Worm (Caenorhabditis elegans) whole organism, young adult: ENCODE data around the gene Y69A2AR.22.

Experiments used
- B0035.1 ChIP-seq: sonication (generic microtip); optimal IDR thresholded peaks from 2 replicates; lab custom pipeline; 2016; ENCODE audit warnings: missing genetic modification characterization, mild to moderate bottlenecking, missing compliant biosample characterization, missing genotype, missing genetic modification reagents
- B0261.1 ChIP-seq: sonication (generic microtip); optimal IDR thresholded peaks from 2 replicates; lab custom pipeline; 2016; ENCODE audit warnings: mild to moderate bottlenecking, missing genetic modification characterization, moderate library complexity, missing compliant biosample characterization
- C06A6.2 ChIP-seq: fragments of 200-800 bp; sonication (Bioruptor generic); conservative IDR thresholded peaks from 2 replicates; pipeline ENCODE4 v1.3.6; 2022; ENCODE audit warnings: missing genetic modification characterization, missing compliant biosample characterization
- D2030.7 ChIP-seq: fragments of 200-800 bp; sonication (Bioruptor generic); IDR thresholded peaks from 2 replicates; pipeline ENCODE4 v1.3.6; 2022; ENCODE audit warnings: missing genetic modification reagents, missing genetic modification characterization, missing compliant biosample characterization
- F37B4.10 ChIP-seq: fragments of 200-800 bp; sonication (Bioruptor generic); IDR thresholded peaks from 2 replicates; pipeline ENCODE4 v1.3.6; 2022; ENCODE audit warnings: missing genetic modification characterization, missing compliant biosample characterization
- F49E8.2 ChIP-seq: sonication (generic microtip); optimal IDR thresholded peaks from 3 replicates; lab custom pipeline; 2017; ENCODE audit warnings: missing genetic modification characterization, mild to moderate bottlenecking, missing compliant biosample characterization, antibody characterized with exemption, moderate library complexity; ENCODE audit not compliant: insufficient read depth
- Y79H2A.3 ChIP-seq: fragments of 200-800 bp; sonication (Bioruptor generic); conservative IDR thresholded peaks from 2 replicates; pipeline ENCODE4 v1.3.6; 2022; ENCODE audit warnings: missing genetic modification reagents, missing genetic modification characterization, missing compliant biosample characterization
- ZK185.1 ChIP-seq: sonication (generic microtip); optimal IDR thresholded peaks from 2 replicates; lab custom pipeline; 2016; ENCODE audit warnings: mild to moderate bottlenecking, missing genetic modification characterization, missing compliant biosample characterization; ENCODE audit not compliant: poor library complexity, severe bottlenecking
- bed-1 ChIP-seq: fragments of 200-800 bp; sonication (Bioruptor generic); IDR thresholded peaks from 2 replicates; pipeline ENCODE4 v1.3.6; 2022; ENCODE audit warnings: missing genetic modification reagents, missing genetic modification characterization, missing compliant biosample characterization
- ccch-3 ChIP-seq: fragments of 200-800 bp; sonication (Bioruptor generic); optimal IDR thresholded peaks from 2 replicates; lab custom pipeline; 2018; ENCODE audit warnings: mild to moderate bottlenecking, missing genetic modification characterization, missing compliant biosample characterization
- ceh-100 ChIP-seq: fragments of 200-800 bp; sonication (Bioruptor generic); IDR thresholded peaks from 2 replicates; pipeline ENCODE4 v1.3.6; 2022; ENCODE audit warnings: missing genetic modification reagents, missing genetic modification characterization, missing compliant biosample characterization
- ceh-27 ChIP-seq: fragments of 200-800 bp; sonication (Bioruptor generic); optimal IDR thresholded peaks from 2 replicates; lab custom pipeline; 2018; ENCODE audit warnings: mild to moderate bottlenecking, missing genetic modification characterization, moderate library complexity, missing compliant biosample characterization
- ceh-40 ChIP-seq: fragments of 200-800 bp; sonication (Bioruptor generic); IDR thresholded peaks from 2 replicates; pipeline ENCODE4 v1.3.6; 2022; ENCODE audit warnings: missing genetic modification characterization, missing compliant biosample characterization
- egl-18 ChIP-seq: fragments of 200-800 bp; sonication (Bioruptor generic); IDR thresholded peaks from 2 replicates; pipeline ENCODE4 v1.3.6; 2022; ENCODE audit warnings: missing genetic modification reagents, missing genetic modification characterization, missing compliant biosample characterization
- hlh-26 ChIP-seq: fragments of 200-800 bp; sonication (Bioruptor generic); conservative IDR thresholded peaks from 2 replicates; pipeline ENCODE4 v1.3.6; 2022; ENCODE audit warnings: missing genetic modification reagents, missing genetic modification characterization, missing compliant biosample characterization
- hsf-1 ChIP-seq: fragments of 200-800 bp; sonication (Bioruptor generic); IDR thresholded peaks from 2 replicates; pipeline ENCODE4 v1.3.6; 2022; ENCODE audit warnings: missing genetic modification reagents, missing genetic modification characterization, missing compliant biosample characterization
- let-526 ChIP-seq: fragments of 200-800 bp; sonication (Bioruptor generic); IDR thresholded peaks from 2 replicates; pipeline ENCODE4 v1.3.6; 2022; ENCODE audit warnings: missing genetic modification reagents, missing genetic modification characterization, missing compliant biosample characterization
- let-607 ChIP-seq, 2 experiments: fragments of 200-800 bp in 1 of 2; sonication (Bioruptor generic) in 1 of 2; sonication (generic microtip) in 1 of 2; optimal IDR thresholded peaks; 2 replicates each; lab custom pipeline; 2016 to 2018; ENCODE audit warnings: mild to moderate bottlenecking in 2 of 2, missing compliant biosample characterization in 2 of 2, missing genetic modification characterization in 2 of 2, moderate library complexity in 2 of 2, missing genotype in 1 of 2
- lir-1 ChIP-seq: fragments of 200-800 bp; sonication (Bioruptor generic); conservative IDR thresholded peaks from 2 replicates; pipeline ENCODE4 v1.3.6; 2022; ENCODE audit warnings: missing genetic modification reagents, missing genetic modification characterization, missing compliant biosample characterization
- lsl-1 ChIP-seq: fragments of 200-800 bp; sonication (Bioruptor generic); optimal IDR thresholded peaks from 2 replicates; lab custom pipeline; 2018; ENCODE audit warnings: mild to moderate bottlenecking, missing genetic modification characterization, moderate library complexity, missing compliant biosample characterization
- madf-8 ChIP-seq: fragments of 200-800 bp; sonication (Bioruptor generic); conservative IDR thresholded peaks from 2 replicates; pipeline ENCODE4 v1.3.6; 2022; ENCODE audit warnings: missing genetic modification reagents, missing genetic modification characterization, missing compliant biosample characterization
- mel-28 ChIP-seq: sonication (generic microtip); optimal IDR thresholded peaks from 2 replicates; lab custom pipeline; 2016; ENCODE audit warnings: borderline replicate concordance, mild to moderate bottlenecking, missing genetic modification characterization, missing compliant biosample characterization
- pbrm-1 ChIP-seq: fragments of 200-800 bp; sonication (Bioruptor generic); IDR thresholded peaks from 2 replicates; pipeline ENCODE4 v1.3.6; 2022; ENCODE audit warnings: missing genetic modification reagents, missing genetic modification characterization, missing compliant biosample characterization
- repo-1 ChIP-seq: sonication (generic microtip); optimal IDR thresholded peaks from 2 replicates; lab custom pipeline; 2017; ENCODE audit warnings: mild to moderate bottlenecking, missing genetic modification characterization, missing compliant biosample characterization
- unc-130 ChIP-seq: sonication (generic microtip); optimal IDR thresholded peaks from 2 replicates; lab custom pipeline; 2016; ENCODE audit warnings: missing genetic modification reagents, missing genetic modification characterization, missing compliant biosample characterization
- xnd-1 ChIP-seq: sonication (generic microtip); optimal IDR thresholded peaks from 2 replicates; lab custom pipeline; 2016; ENCODE audit warnings: missing genotype, missing genetic modification reagents, missing genetic modification characterization, missing compliant biosample characterization
- ztf-25 ChIP-seq: fragments of 200-800 bp; sonication (Bioruptor generic); IDR thresholded peaks from 2 replicates; pipeline ENCODE4 v1.3.6; 2022; ENCODE audit warnings: missing genetic modification reagents, missing genetic modification characterization, missing compliant biosample characterization
- ztf-3 ChIP-seq: fragments of 200-800 bp; sonication (Bioruptor generic); optimal IDR thresholded peaks from 2 replicates; lab custom pipeline; 2018; ENCODE audit warnings: mild to moderate bottlenecking, missing genetic modification characterization, missing compliant biosample characterization
- ztf-6 ChIP-seq: fragments of 200-800 bp; sonication (Bioruptor generic); IDR thresholded peaks from 2 replicates; pipeline ENCODE4 v1.3.6; 2022; ENCODE audit warnings: missing genetic modification reagents, missing genetic modification characterization, missing compliant biosample characterization

Gene Y69A2AR.22

DNA sequence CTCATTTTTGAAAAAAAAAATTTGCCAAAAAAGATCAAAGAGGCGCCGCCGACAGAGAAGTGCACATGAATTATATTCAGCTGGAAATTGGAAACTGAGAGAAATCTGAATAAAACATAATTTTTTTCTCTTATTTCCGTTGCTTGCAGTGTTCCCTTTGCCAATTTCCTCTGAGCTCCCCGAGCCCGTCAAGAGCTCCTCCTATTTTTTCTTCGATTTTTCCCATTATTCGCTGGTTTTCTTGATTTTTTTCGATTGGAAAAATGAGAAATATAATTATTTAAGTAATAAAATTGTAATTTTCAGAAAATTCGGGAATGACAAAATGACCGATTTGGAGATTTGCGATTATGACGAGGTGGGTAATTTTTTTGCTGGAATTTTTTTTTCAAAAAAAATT, 34.3 kb upstream of the Y69A2AR.22 start, which contains the start of gene sprr-3:
Gene sprr-3, plus strand, starts transcription at position 301 of the 400 bp plus-strand sequence.
- no peak for TF ChIP-seq unc-130
- TF ChIP-seq ceh-100 (GFP tag; lab: Robert Waterston, UW): no peak
- TF ChIP-seq C06A6.2 (GFP tag; lab: Robert Waterston, UW): no peak
- TF ChIP-seq B0035.1 (tag; lab: Kevin White, UChicago): no peak
- TF ChIP-seq ccch-3: no peak
- no peak for TF ChIP-seq let-607 (tag; optimal IDR thresholded peaks at IDR 0.05; lab: Kevin White, UChicago)
- no peak for TF ChIP-seq egl-18 (GFP tag; lab: Robert Waterston, UW)

DNA sequence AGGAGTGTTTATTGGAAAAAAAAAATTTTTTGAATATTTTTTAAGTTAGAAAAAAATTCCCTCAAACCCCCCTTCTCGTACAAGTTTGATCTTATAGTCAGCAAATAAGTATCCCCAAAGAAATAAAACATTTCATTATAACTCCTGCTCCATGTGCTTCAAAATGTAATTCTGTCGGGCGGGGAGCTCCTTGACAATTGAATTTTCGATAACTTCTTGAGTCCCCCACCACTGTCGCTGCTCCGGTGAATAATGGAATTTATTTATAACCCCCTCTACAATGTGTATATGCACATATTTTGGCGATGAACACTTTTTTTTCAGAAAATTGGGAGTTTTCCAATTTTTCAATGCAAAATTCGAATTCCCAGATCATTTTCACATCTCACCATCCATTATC, 30.0 kb upstream of the Y69A2AR.22 start:
- TF ChIP-seq ztf-3 (GFP tag; lab: Kevin White, UChicago) (no peak), ZK185.1 (tag; lab: Kevin White, UChicago) (no peak), C06A6.2 (GFP tag; lab: Robert Waterston, UW) (no peak), ztf-25 (GFP tag; lab: Robert Waterston, UW) (no peak), D2030.7 (GFP tag; lab: Robert Waterston, UW) (no peak), pbrm-1 (GFP tag; lab: Robert Waterston, UW) (no peak), let-526 (no peak), hlh-26 (GFP tag; lab: Robert Waterston, UW) (no peak), B0261.1 (no peak), xnd-1 (tag; lab: Kevin White, UChicago) (no peak), F37B4.10 (GFP tag; lab: Robert Waterston, UW) (no peak), ceh-40 (GFP tag; lab: Robert Waterston, UW) (no peak)

DNA sequence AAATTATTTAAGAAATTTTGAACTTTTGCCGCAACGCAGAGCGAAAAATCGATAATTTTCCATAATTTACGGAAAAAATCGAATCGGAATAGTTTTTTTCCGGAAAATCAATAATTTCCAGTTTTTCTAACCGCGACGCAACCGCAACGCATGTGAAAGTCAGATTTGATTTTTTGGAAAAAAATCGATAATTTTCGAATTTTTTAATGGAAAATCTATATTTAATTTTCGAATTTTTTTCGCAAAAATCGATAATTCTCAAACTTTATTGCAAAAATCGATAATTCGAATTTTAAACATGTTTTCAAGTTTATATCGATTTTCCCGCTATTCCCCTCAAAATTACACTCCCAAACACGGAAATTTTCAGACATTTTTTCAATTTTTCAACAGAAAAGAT, 22.6 kb upstream of the Y69A2AR.22 start:
- TF ChIP-seq ZK185.1 (tag; lab: Kevin White, UChicago): no peak
- TF ChIP-seq bed-1 (GFP tag; lab: Robert Waterston, UW): no peak
- no peak for TF ChIP-seq ztf-6 (GFP tag; lab: Robert Waterston, UW)
- no peak for TF ChIP-seq ceh-27 (GFP tag; lab: Kevin White, UChicago)
- no peak for TF ChIP-seq pbrm-1 (GFP tag; lab: Robert Waterston, UW)
- no peak for TF ChIP-seq ztf-3 (GFP tag; lab: Kevin White, UChicago)
- no peak for TF ChIP-seq lir-1 (GFP tag; lab: Robert Waterston, UW)
- no peak for TF ChIP-seq F49E8.2 (tag; lab: Kevin White, UChicago)
- no peak for TF ChIP-seq mel-28 (tag; lab: Kevin White, UChicago)
- no peak for TF ChIP-seq madf-8 (GFP tag; lab: Robert Waterston, UW)
- TF ChIP-seq, all 124 proteins: peak for 0

DNA sequence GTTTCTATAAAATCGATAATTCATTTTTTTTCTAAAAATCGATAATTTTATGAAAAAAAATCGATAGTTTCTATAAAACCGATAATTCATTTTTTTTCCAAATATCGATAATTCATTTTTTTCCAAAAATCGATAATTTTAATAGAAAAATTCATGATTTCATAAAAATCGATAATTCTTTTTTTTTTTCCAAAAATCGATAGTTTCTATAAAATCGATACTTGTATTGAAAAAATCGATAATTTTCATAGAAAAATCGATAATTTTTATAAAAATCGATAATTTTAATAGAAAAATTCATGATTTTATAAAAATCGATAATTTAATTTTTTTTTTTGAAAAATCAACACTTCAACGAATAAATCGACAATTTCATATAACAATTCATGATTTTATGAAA, 21.6 kb upstream of the Y69A2AR.22 start:
- TF ChIP-seq F37B4.10 (GFP tag; lab: Robert Waterston, UW) (no peak), lsl-1 (no peak)

DNA sequence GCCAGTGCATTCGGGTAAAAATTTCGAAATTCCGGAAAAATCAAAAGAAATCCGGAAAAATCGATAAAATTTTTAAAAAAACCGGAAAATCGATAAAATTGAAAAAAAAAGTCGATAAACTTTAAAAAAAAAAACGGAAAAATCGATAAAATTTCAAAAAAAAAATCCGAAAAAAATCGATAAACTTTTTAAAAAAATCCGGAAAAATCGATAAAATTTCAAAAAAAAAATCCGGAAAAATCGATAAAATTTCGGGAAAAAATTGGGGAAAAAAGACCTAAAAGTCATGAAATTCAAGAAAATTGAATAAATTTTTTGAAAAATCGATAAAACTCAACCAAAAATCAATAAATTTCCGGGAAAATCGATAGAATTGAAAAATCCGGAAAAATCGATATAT, 19.1 kb upstream of the Y69A2AR.22 start:
- TF ChIP-seq Y79H2A.3 (GFP tag; lab: Robert Waterston, UW): no peak
- TF ChIP-seq hsf-1 (GFP tag; lab: Robert Waterston, UW): no peak
- no peak for TF ChIP-seq repo-1 (tag; lab: Kevin White, UChicago)
- TF ChIP-seq ceh-27 (GFP tag; lab: Kevin White, UChicago): no peak
- TF ChIP-seq, all 124 proteins: peak for 0
